Worm (Caenorhabditis elegans) whole organism, L2 larva: Measurements from ENCODE around the gene C09G5.7.
A peak's percentile ranks its signal among the peaks of the same experiment; 100 is the strongest.

Source experiments
- C34F6.9 ChIP-seq: fragments of 150-350 bp; optimal IDR thresholded peaks from 2 replicates; lab custom pipeline; 2014; ENCODE audit warnings: missing biosample characterization, missing genetic modification characterization
- F13H6.1 ChIP-seq: sonication (generic microtip); optimal IDR thresholded peaks from 2 replicates; lab custom pipeline; 2016; ENCODE audit warnings: missing genetic modification characterization, missing compliant biosample characterization
- R02D3.7 ChIP-seq: fragments of 150-350 bp; optimal IDR thresholded peaks from 2 replicates; lab custom pipeline; 2014; ENCODE audit warnings: missing biosample characterization, missing genetic modification characterization
- Y55F3AM.14 ChIP-seq: fragments of 200-800 bp; sonication (Bioruptor generic); optimal IDR thresholded peaks from 2 replicates; lab custom pipeline; 2018; ENCODE audit warnings: mild to moderate bottlenecking, missing genetic modification characterization, missing compliant biosample characterization
- ZK546.5 ChIP-seq: sonication (generic microtip); optimal IDR thresholded peaks from 2 replicates; lab custom pipeline; 2017; ENCODE audit warnings: missing biosample characterization, missing genetic modification characterization
- aly-2 ChIP-seq: fragments of 150-350 bp; optimal IDR thresholded peaks from 2 replicates; lab custom pipeline; 2014; ENCODE audit warnings: missing biosample characterization, missing genetic modification characterization
- blmp-1 ChIP-seq: sonication (generic microtip); optimal IDR thresholded peaks from 2 replicates; lab custom pipeline; 2017; ENCODE audit warnings: missing genetic modification characterization, mild to moderate bottlenecking, missing compliant biosample characterization, antibody characterized with exemption, moderate library complexity; ENCODE audit not compliant: insufficient read depth
- ceh-82 ChIP-seq: fragments of 150-350 bp; optimal IDR thresholded peaks from 2 replicates; lab custom pipeline; 2014; ENCODE audit warnings: missing biosample characterization, missing genetic modification characterization
- crh-2 ChIP-seq: sonication (generic microtip); optimal IDR thresholded peaks from 2 replicates; lab custom pipeline; 2017; ENCODE audit warnings: missing biosample characterization, missing genetic modification characterization
- dmd-4 ChIP-seq: sonication (generic microtip); optimal IDR thresholded peaks from 2 replicates; lab custom pipeline; 2017; ENCODE audit warnings: missing biosample characterization, missing genetic modification characterization
- elt-3 ChIP-seq: sonication (generic microtip); optimal IDR thresholded peaks from 2 replicates; lab custom pipeline; 2017; ENCODE audit warnings: missing biosample characterization, missing genetic modification characterization
- fos-1 ChIP-seq: fragments of 150-350 bp; optimal IDR thresholded peaks from 2 replicates; lab custom pipeline; 2014; ENCODE audit warnings: missing biosample characterization, missing genetic modification characterization
- gmeb-1 ChIP-seq: fragments of 150-350 bp; optimal IDR thresholded peaks from 2 replicates; lab custom pipeline; 2014; ENCODE audit warnings: missing biosample characterization, missing genetic modification characterization
- lin-11 ChIP-seq: fragments of 150-350 bp; sonication (generic microtip); optimal IDR thresholded peaks from 2 replicates; lab custom pipeline; 2014; ENCODE audit warnings: missing biosample characterization, missing genetic modification characterization, inconsistent platforms, mixed read lengths
- lin-39 ChIP-seq: fragments of 150-350 bp; optimal IDR thresholded peaks from 2 replicates; lab custom pipeline; 2014; ENCODE audit warnings: missing biosample characterization, missing genetic modification reagents, missing genetic modification characterization
- mab-5 ChIP-seq: fragments of 150-350 bp; optimal IDR thresholded peaks from 2 replicates; lab custom pipeline; 2014; ENCODE audit warnings: missing biosample characterization, missing genetic modification characterization
- mbf-1 ChIP-seq: sonication (generic microtip); optimal IDR thresholded peaks from 2 replicates; lab custom pipeline; 2017; ENCODE audit warnings: missing biosample characterization, missing genetic modification characterization
- nhr-12 ChIP-seq: fragments of 150-350 bp; optimal IDR thresholded peaks from 2 replicates; lab custom pipeline; 2014; ENCODE audit warnings: missing biosample characterization, missing genetic modification characterization
- nhr-129 ChIP-seq: fragments of 150-350 bp; optimal IDR thresholded peaks from 2 replicates; lab custom pipeline; 2014; ENCODE audit warnings: missing biosample characterization, missing genetic modification characterization
- nhr-21 ChIP-seq: fragments of 150-350 bp; optimal IDR thresholded peaks from 2 replicates; lab custom pipeline; 2014; ENCODE audit warnings: missing biosample characterization, missing genetic modification characterization
- nhr-23 ChIP-seq: fragments of 150-350 bp; optimal IDR thresholded peaks from 2 replicates; lab custom pipeline; 2014; ENCODE audit warnings: missing biosample characterization, missing genetic modification reagents, missing genetic modification characterization
- nhr-237 ChIP-seq: fragments of 150-350 bp; optimal IDR thresholded peaks from 2 replicates; lab custom pipeline; 2014; ENCODE audit warnings: missing biosample characterization, missing genetic modification characterization
- nhr-25 ChIP-seq: fragments of 150-350 bp; sonication (generic microtip); optimal IDR thresholded peaks from 3 replicates; lab custom pipeline; 2014; ENCODE audit warnings: missing biosample characterization, missing genetic modification characterization
- nhr-6 ChIP-seq: fragments of 150-350 bp; optimal IDR thresholded peaks from 2 replicates; lab custom pipeline; 2014; ENCODE audit warnings: missing biosample characterization, missing genetic modification characterization
- nhr-77 ChIP-seq: fragments of 150-350 bp; optimal IDR thresholded peaks from 2 replicates; lab custom pipeline; 2014; ENCODE audit warnings: missing biosample characterization, missing genetic modification characterization
- sem-4 ChIP-seq: fragments of 150-350 bp; optimal IDR thresholded peaks from 2 replicates; lab custom pipeline; 2014; ENCODE audit warnings: missing biosample characterization, missing genetic modification reagents, missing genetic modification characterization
- skn-1 ChIP-seq: sonication (generic microtip); optimal IDR thresholded peaks from 2 replicates; lab custom pipeline; 2017; ENCODE audit warnings: missing biosample characterization, missing genetic modification characterization
- sma-3 ChIP-seq: sonication (generic microtip); optimal IDR thresholded peaks from 2 replicates; lab custom pipeline; 2016; ENCODE audit warnings: missing genetic modification reagents, missing genetic modification characterization, missing compliant biosample characterization
- sma-9 ChIP-seq, 2 experiments: fragments of 150-350 bp in 1 of 2; sonication (generic microtip) in 1 of 2; optimal IDR thresholded peaks; 2 replicates each; lab custom pipeline; 2014 to 2016; ENCODE audit warnings: missing genetic modification characterization in 2 of 2, mild to moderate bottlenecking in 1 of 2, missing biosample characterization in 1 of 2, missing compliant biosample characterization in 1 of 2, missing genetic modification reagents in 1 of 2, moderate library complexity in 1 of 2
- unc-39 ChIP-seq: fragments of 150-350 bp; optimal IDR thresholded peaks from 2 replicates; lab custom pipeline; 2014; ENCODE audit warnings: missing biosample characterization, missing genetic modification characterization
- unc-55 ChIP-seq: fragments of 150-350 bp; sonication (generic microtip); optimal IDR thresholded peaks from 3 replicates; lab custom pipeline; 2014; ENCODE audit warnings: missing biosample characterization, missing genetic modification reagents, missing genetic modification characterization
- zag-1 ChIP-seq: fragments of 150-350 bp; optimal IDR thresholded peaks from 2 replicates; lab custom pipeline; 2014; ENCODE audit warnings: missing biosample characterization, missing genetic modification characterization
- ztf-1 ChIP-seq: fragments of 200-800 bp; sonication (Bioruptor generic); conservative IDR thresholded peaks from 2 replicates; pipeline ENCODE4 v1.3.6; 2022; ENCODE audit warnings: missing genetic modification characterization, missing compliant biosample characterization
- ztf-11 ChIP-seq: sonication (generic microtip); optimal IDR thresholded peaks from 2 replicates; lab custom pipeline; 2017; ENCODE audit warnings: missing biosample characterization, missing genetic modification characterization
- ztf-4 ChIP-seq: fragments of 150-350 bp; optimal IDR thresholded peaks from 2 replicates; lab custom pipeline; 2014; ENCODE audit warnings: missing biosample characterization, missing genetic modification characterization

C09G5.7 gene

ce11 chrII:10714262-10714933 lies at the start of gene C09G5.7, which contains the start of gene dph-2:
TSS of gene C09G5.7 (plus strand) at chrII:10714883.
TSS of gene dph-2 (minus strand) at chrII:10714297.
- peak; percentile 40 for TF ChIP-seq C34F6.9 (tag; lab: Kevin White, UChicago)
- TF ChIP-seq nhr-129, result no peak
- no peak for TF ChIP-seq nhr-77 (tag; lab: Kevin White, UChicago)
- TF ChIP-seq gmeb-1 (tag; lab: Kevin White, UChicago), result peak; percentile 88

ce11 chrII:10665031-10665430 lies 49.7 kb upstream of the C09G5.7 start, which contains the start of gene D2089.3:
TSS of gene D2089.3 (minus strand) at chrII:10665131.
- TF ChIP-seq elt-3 (tag; lab: Kevin White, UChicago) (no peak), zag-1 (tag; lab: Kevin White, UChicago) (no peak), nhr-6 (tag; lab: Kevin White, UChicago) (no peak), fos-1 (tag; lab: Kevin White, UChicago) (no peak), nhr-21 (tag; lab: Kevin White, UChicago) (no peak), skn-1 (tag; lab: Kevin White, UChicago) (no peak), unc-39 (tag; lab: Kevin White, UChicago) (no peak), ztf-11 (tag; lab: Kevin White, UChicago) (no peak), sma-3 (GFP tag; lab: Kevin White, UChicago) (no peak), gmeb-1 (tag; lab: Kevin White, UChicago) (no peak), mbf-1 (tag; lab: Kevin White, UChicago) (no peak)

ce11 chrII:10675302-10675701 lies 39.4 kb upstream of the C09G5.7 start, which contains the start of gene ptb-1:
TSS of gene ptb-1 (plus strand) at chrII:10675602.
- TF ChIP-seq gmeb-1 (tag; lab: Kevin White, UChicago) (no peak), skn-1 (tag; lab: Kevin White, UChicago) (no peak), nhr-237 (tag; lab: Kevin White, UChicago) (no peak), nhr-21 (tag; lab: Kevin White, UChicago) (no peak), lin-39 (no peak), R02D3.7 (no peak), ztf-11 (tag; lab: Kevin White, UChicago) (no peak), dmd-4 (no peak), nhr-77 (tag; lab: Kevin White, UChicago) (no peak), nhr-6 (tag; lab: Kevin White, UChicago) (no peak), elt-3 (tag; lab: Kevin White, UChicago) (no peak), ztf-4 (tag; lab: Kevin White, UChicago) (no peak), nhr-12 (tag; lab: Kevin White, UChicago) (no peak)

- TF ChIP-seq ceh-82 (tag; lab: Kevin White, UChicago) (no peak), crh-2 (tag; lab: Kevin White, UChicago) (no peak), F13H6.1 (tag; lab: Kevin White, UChicago) (no peak), ztf-11 (tag; lab: Kevin White, UChicago) (no peak), R02D3.7 (no peak), ztf-1 (no peak), blmp-1 (tag; lab: Kevin White, UChicago) (no peak), sem-4 (tag; lab: Kevin White, UChicago) (no peak), nhr-25 (tag; lab: Kevin White, UChicago) (no peak)
- TF ChIP-seq, all 48 proteins: peak for 0
Observed at ce11 chrII:10680130-10680529, 34.6 kb upstream of the C09G5.7 start.

ce11 chrII:10680614-10681013 lies 34.1 kb upstream of the C09G5.7 start:
- TF ChIP-seq Y55F3AM.14 (GFP tag; lab: Kevin White, UChicago) (no peak), mab-5 (tag; lab: Kevin White, UChicago) (no peak), sma-3 (GFP tag; lab: Kevin White, UChicago) (no peak), lin-11 (tag; lab: Kevin White, UChicago) (no peak), sma-9 (GFP tag; optimal IDR thresholded peaks at IDR 0.05; lab: Kevin White, UChicago) (no peak), sma-9 (tag; optimal IDR thresholded peaks at IDR 0.05; lab: Kevin White, UChicago) (no peak), unc-55 (GFP tag; lab: Kevin White, UChicago) (no peak), nhr-12 (tag; lab: Kevin White, UChicago) (no peak), dmd-4 (no peak), crh-2 (tag; lab: Kevin White, UChicago) (no peak), elt-3 (tag; lab: Kevin White, UChicago) (no peak), aly-2 (no peak), nhr-237 (tag; lab: Kevin White, UChicago) (no peak), nhr-23 (tag; lab: Kevin White, UChicago) (no peak), ztf-1 (no peak), blmp-1 (tag; lab: Kevin White, UChicago) (no peak), ztf-4 (tag; lab: Kevin White, UChicago) (no peak), ZK546.5 (no peak)
